Worm (Caenorhabditis elegans): ENCODE measurements around the gene lgc-35.

DNA sequence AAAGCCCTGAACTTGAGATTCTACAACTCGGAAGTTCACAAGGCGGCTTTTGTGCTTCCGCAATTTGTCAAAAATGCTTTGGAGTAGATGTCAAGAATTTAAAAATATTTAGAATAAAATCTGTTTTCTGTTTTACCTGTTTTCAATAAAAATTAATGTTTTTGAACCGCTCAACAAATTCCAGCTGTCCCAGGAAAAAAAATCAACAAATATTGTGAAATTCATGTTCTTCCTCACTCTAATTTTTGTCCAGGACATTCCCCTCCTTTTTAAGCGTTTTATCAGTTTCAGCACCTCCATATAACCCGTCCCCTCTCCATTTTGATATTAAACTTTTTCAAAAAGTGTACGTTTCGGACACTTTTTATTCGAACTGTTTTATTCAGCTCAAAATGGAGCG is 29.2 kb downstream of the lgc-35 start, which contains the start of gene Y46G5A.20:
- no peak for TF ChIP-seq elt-3 (tag; optimal IDR thresholded peaks at IDR 0.05)
- TF ChIP-seq nhr-237 (tag; optimal IDR thresholded peaks at IDR 0.05): no peak
- TF ChIP-seq elt-1 (tag; optimal IDR thresholded peaks at IDR 0.05): no peak
- no peak for TF ChIP-seq snpc-4 (tag; optimal IDR thresholded peaks at IDR 0.05)

Measured in whole organism, L2 larva.